Fruit fly (Drosophila melanogaster) whole organism, embryonic: ENCODE data around the gene yellow-g2.

Experiments
- Awh ChIP-seq: fragments of 200-800 bp; sonication (Bioruptor generic); IDR thresholded peaks from 2 replicates; pipeline ENCODE4, ENCODE4 v1.3.6; 2022; ENCODE audit warnings: missing biosample characterization, missing genetic modification characterization
- BtbVII ChIP-seq: fragments of 200-800 bp; sonication (Bioruptor generic); optimal IDR thresholded peaks from 3 replicates; lab custom pipeline; 2017; ENCODE audit warnings: missing biosample characterization, mild to moderate bottlenecking, missing genetic modification characterization
- C15 ChIP-seq: fragments of 200-800 bp; sonication (Bioruptor generic); IDR thresholded peaks from 3 replicates; pipeline ENCODE4 v1.3.6; 2022; ENCODE audit warnings: missing biosample characterization, missing genetic modification characterization
- CG10209 ChIP-seq: fragments of 200-800 bp; sonication (Bioruptor generic); optimal IDR thresholded peaks from 3 replicates; lab custom pipeline; 2017; ENCODE audit warnings: missing biosample characterization, mild to moderate bottlenecking, missing genetic modification characterization, missing genetic modification reagents
- CG10274 ChIP-seq: fragments of 200-800 bp; sonication (Bioruptor generic); optimal IDR thresholded peaks from 3 replicates; lab custom pipeline; 2017; ENCODE audit warnings: missing biosample characterization, mild to moderate bottlenecking, missing genetic modification characterization
- CG10979 ChIP-seq: fragments of 200-800 bp; sonication (Bioruptor generic); optimal IDR thresholded peaks from 2 replicates; lab custom pipeline; 2018; ENCODE audit warnings: missing biosample characterization, mild to moderate bottlenecking, missing genetic modification characterization, moderate library complexity
- CG11093 ChIP-seq: fragments of 200-800 bp; sonication (Bioruptor generic); IDR thresholded peaks from 3 replicates; pipeline ENCODE4 v1.3.6; 2022; ENCODE audit warnings: missing biosample characterization, missing genetic modification characterization
- CG11504 ChIP-seq: fragments of 200-800 bp; sonication (Bioruptor generic); optimal IDR thresholded peaks from 3 replicates; lab custom pipeline; 2019; ENCODE audit warnings: missing biosample characterization, mild to moderate bottlenecking, missing genetic modification characterization, moderate library complexity
- CG12236 ChIP-seq: fragments of 200-800 bp; sonication (Bioruptor generic); optimal IDR thresholded peaks from 2 replicates; lab custom pipeline; 2016; ENCODE audit warnings: missing biosample characterization, missing genetic modification characterization
- CG13624 ChIP-seq: fragments of 200-800 bp; sonication (Bioruptor generic); optimal IDR thresholded peaks from 2 replicates; lab custom pipeline; 2016; ENCODE audit warnings: missing biosample characterization, missing genetic modification characterization
- CG14667 ChIP-seq: fragments of 200-800 bp; sonication (Bioruptor generic); IDR thresholded peaks from 2 replicates; pipeline ENCODE4 v1.3.6; 2022; ENCODE audit warnings: missing biosample characterization, missing genetic modification characterization
- CG14860 ChIP-seq: fragments of 200-800 bp; sonication (Bioruptor generic); IDR thresholded peaks from 3 replicates; pipeline ENCODE4 v1.3.6; 2022; ENCODE audit warnings: missing biosample characterization, missing genetic modification characterization; ENCODE audit not compliant: partially characterized antibody
- CG16779 ChIP-seq: fragments of 200-800 bp; sonication (Bioruptor generic); IDR thresholded peaks from 2 replicates; pipeline ENCODE4 v1.3.6; 2022; ENCODE audit warnings: missing biosample characterization, missing genetic modification characterization
- CG17385 ChIP-seq: fragments of 200-800 bp; sonication (Bioruptor generic); optimal IDR thresholded peaks from 3 replicates; lab custom pipeline; 2018; ENCODE audit warnings: missing biosample characterization, mild to moderate bottlenecking, missing genetic modification characterization
- CG18476 ChIP-seq: fragments of 200-800 bp; sonication (Bioruptor generic); optimal IDR thresholded peaks from 2 replicates; lab custom pipeline; 2016; ENCODE audit warnings: missing biosample characterization, mild to moderate bottlenecking, missing genetic modification characterization
- CG3838 ChIP-seq: fragments of 200-800 bp; sonication (Bioruptor generic); optimal IDR thresholded peaks from 3 replicates; lab custom pipeline; 2016; ENCODE audit warnings: missing biosample characterization, missing genetic modification characterization
- CG43689 ChIP-seq: fragments of 200-800 bp; sonication (Bioruptor generic); IDR thresholded peaks from 2 replicates; pipeline ENCODE4 v1.3.6; 2022; ENCODE audit warnings: missing biosample characterization, missing genetic modification characterization
- CG5245 ChIP-seq: fragments of 200-800 bp; sonication (Bioruptor generic); optimal IDR thresholded peaks from 3 replicates; lab custom pipeline; 2016; ENCODE audit warnings: missing biosample characterization, missing genetic modification characterization
- CG5953 ChIP-seq: fragments of 200-800 bp; sonication (Bioruptor generic); IDR thresholded peaks from 2 replicates; pipeline ENCODE4 v1.3.6; 2022; ENCODE audit warnings: missing biosample characterization, missing genetic modification characterization
- CG6654 ChIP-seq: fragments of 200-800 bp; sonication (Bioruptor generic); optimal IDR thresholded peaks from 2 replicates; lab custom pipeline; 2017; ENCODE audit warnings: missing biosample characterization, mild to moderate bottlenecking, missing genetic modification characterization
- CG6765 ChIP-seq: fragments of 200-800 bp; sonication (Bioruptor generic); optimal IDR thresholded peaks from 3 replicates; lab custom pipeline; 2017; ENCODE audit warnings: missing biosample characterization, mild to moderate bottlenecking, missing genetic modification characterization
- CG7271 ChIP-seq: fragments of 200-800 bp; sonication (Bioruptor generic); optimal IDR thresholded peaks from 2 replicates; lab custom pipeline; 2018; ENCODE audit warnings: missing biosample characterization, mild to moderate bottlenecking, missing genetic modification characterization, moderate library complexity
- CG7786 ChIP-seq: fragments of 200-800 bp; sonication (Bioruptor generic); optimal IDR thresholded peaks from 2 replicates; lab custom pipeline; 2016; ENCODE audit warnings: missing biosample characterization, missing genetic modification characterization
- CG9215 ChIP-seq: fragments of 200-800 bp; sonication (Bioruptor generic); IDR thresholded peaks from 2 replicates; pipeline ENCODE4 v1.3.6; 2022; ENCODE audit warnings: missing biosample characterization, missing genetic modification characterization
- CG9932 ChIP-seq: fragments of 200-800 bp; sonication (Bioruptor generic); IDR thresholded peaks from 2 replicates; pipeline ENCODE4 v1.3.6; 2022; ENCODE audit warnings: missing biosample characterization, missing genetic modification characterization
- D19B ChIP-seq: fragments of 200-800 bp; sonication (Bioruptor generic); optimal IDR thresholded peaks from 2 replicates; lab custom pipeline; 2017; ENCODE audit warnings: missing biosample characterization, mild to moderate bottlenecking, missing genetic modification characterization
- E2f2 ChIP-seq: fragments of 200-800 bp; sonication (Bioruptor generic); IDR thresholded peaks from 2 replicates; pipeline ENCODE4 v1.3.6; 2022; ENCODE audit warnings: missing biosample characterization, missing genetic modification characterization
- ERR ChIP-seq: fragments of 200-800 bp; sonication (Bioruptor generic); optimal IDR thresholded peaks from 2 replicates; lab custom pipeline; 2016; ENCODE audit warnings: missing biosample characterization, missing genetic modification characterization
- Elba2 ChIP-seq: fragments of 200-800 bp; sonication (Bioruptor generic); optimal IDR thresholded peaks from 3 replicates; lab custom pipeline; 2016; ENCODE audit warnings: missing biosample characterization, missing genetic modification characterization
- Fer2 ChIP-seq: fragments of 200-800 bp; sonication (Bioruptor generic); optimal IDR thresholded peaks from 2 replicates; lab custom pipeline; 2018; ENCODE audit warnings: missing biosample characterization, mild to moderate bottlenecking, missing genetic modification characterization, moderate library complexity
- Hey ChIP-seq: fragments of 200-800 bp; sonication (Bioruptor generic); optimal IDR thresholded peaks from 3 replicates; lab custom pipeline; 2018; ENCODE audit warnings: missing biosample characterization, mild to moderate bottlenecking, missing genetic modification characterization
- Kr ChIP-seq: fragments of 200-800 bp; sonication (Bioruptor generic); optimal IDR thresholded peaks from 2 replicates; lab custom pipeline; 2017; ENCODE audit warnings: missing biosample characterization, mild to moderate bottlenecking, missing genetic modification characterization
- Myb ChIP-seq: fragments of 200-800 bp; sonication (Bioruptor generic); optimal IDR thresholded peaks from 2 replicates; lab custom pipeline; 2016; ENCODE audit warnings: missing biosample characterization, missing genetic modification characterization
- NC2β ChIP-seq: fragments of 200-800 bp; sonication (Bioruptor generic); optimal IDR thresholded peaks from 2 replicates; lab custom pipeline; 2016; ENCODE audit warnings: missing biosample characterization, missing genetic modification characterization
- Pdp1 ChIP-seq, 2 experiments: fragments of 200-800 bp; sonication (Bioruptor generic); optimal IDR thresholded peaks; 3 replicates each; lab custom pipeline; 2016; ENCODE audit warnings: missing biosample characterization in 2 of 2, missing genetic modification characterization in 2 of 2, mild to moderate bottlenecking in 1 of 2, moderate library complexity in 1 of 2
- Sox100B ChIP-seq: fragments of 200-800 bp; sonication (Bioruptor generic); optimal IDR thresholded peaks from 3 replicates; lab custom pipeline; 2018; ENCODE audit warnings: missing biosample characterization, mild to moderate bottlenecking, missing genetic modification characterization
- ash1 ChIP-seq: fragments of 200-800 bp; sonication (Bioruptor generic); optimal IDR thresholded peaks from 2 replicates; lab custom pipeline; 2018; ENCODE audit warnings: missing biosample characterization, mild to moderate bottlenecking, missing genetic modification characterization
- ato ChIP-seq: fragments of 200-800 bp; sonication (Bioruptor generic); IDR thresholded peaks from 2 replicates; pipeline ENCODE4 v1.3.6; 2022; ENCODE audit warnings: missing biosample characterization, missing genetic modification characterization; ENCODE audit not compliant: partially characterized antibody
- cad ChIP-seq: fragments of >200 bp; optimal IDR thresholded peaks from 2 replicates; lab custom pipeline; 2017; ENCODE audit warnings: missing biosample characterization, missing genetic modification characterization
- chn ChIP-seq: fragments of 200-800 bp; sonication (Bioruptor generic); optimal IDR thresholded peaks from 2 replicates; lab custom pipeline; 2016; ENCODE audit warnings: missing biosample characterization, missing genetic modification characterization
- dimm ChIP-seq: fragments of 200-800 bp; sonication (Bioruptor generic); IDR thresholded peaks from 2 replicates; pipeline ENCODE4 v1.3.6; 2022; ENCODE audit warnings: missing biosample characterization, missing genetic modification characterization
- disco-r ChIP-seq: fragments of 200-800 bp; sonication (Bioruptor generic); optimal IDR thresholded peaks from 2 replicates; lab custom pipeline; 2016; ENCODE audit warnings: missing biosample characterization, missing genetic modification characterization
- ind ChIP-seq: fragments of 200-800 bp; sonication (Bioruptor generic); optimal IDR thresholded peaks from 3 replicates; lab custom pipeline; 2016; ENCODE audit warnings: missing biosample characterization, missing genetic modification characterization
- odd ChIP-seq: fragments of 200-800 bp; sonication (Bioruptor generic); optimal IDR thresholded peaks from 2 replicates; lab custom pipeline; 2017; ENCODE audit warnings: missing biosample characterization, mild to moderate bottlenecking, missing genetic modification characterization
- pros ChIP-seq: fragments of 200-800 bp; sonication (Bioruptor generic); optimal IDR thresholded peaks from 3 replicates; lab custom pipeline; 2019; ENCODE audit warnings: missing biosample characterization, mild to moderate bottlenecking, missing genetic modification characterization, moderate library complexity
- schlank ChIP-seq: fragments of 200-800 bp; sonication (Bioruptor generic); optimal IDR thresholded peaks from 2 replicates; lab custom pipeline; 2018; ENCODE audit warnings: missing biosample characterization, mild to moderate bottlenecking, missing genetic modification characterization
- sob ChIP-seq: fragments of 200-800 bp; sonication (Bioruptor generic); IDR thresholded peaks from 2 replicates; pipeline ENCODE4 v1.3.6; 2022; ENCODE audit warnings: missing biosample characterization, missing genetic modification characterization
- tll ChIP-seq, 2 experiments: fragments of 200-800 bp in 1 of 2; fragments of >200 bp in 1 of 2; sonication (Bioruptor generic) in 1 of 2; optimal IDR thresholded peaks; 2 replicates each; lab custom pipeline; 2017 to 2019; ENCODE audit warnings: missing biosample characterization in 2 of 2, missing genetic modification characterization in 2 of 2, mild to moderate bottlenecking in 1 of 2, moderate library complexity in 1 of 2
- trh ChIP-seq: fragments of 200-800 bp; sonication (Bioruptor generic); optimal IDR thresholded peaks from 2 replicates; lab custom pipeline; 2016; ENCODE audit warnings: missing biosample characterization, missing genetic modification characterization
- vnd ChIP-seq: fragments of 200-800 bp; sonication (Bioruptor generic); IDR thresholded peaks from 3 replicates; pipeline ENCODE4 v1.3.6; 2022; ENCODE audit warnings: missing biosample characterization, missing genetic modification characterization; ENCODE audit not compliant: partially characterized antibody
- wdn ChIP-seq: fragments of 200-800 bp; sonication (Bioruptor generic); IDR thresholded peaks from 2 replicates; pipeline ENCODE4 v1.3.6; 2022; ENCODE audit warnings: missing biosample characterization, missing genetic modification characterization

yellow-g2 gene

DNA sequence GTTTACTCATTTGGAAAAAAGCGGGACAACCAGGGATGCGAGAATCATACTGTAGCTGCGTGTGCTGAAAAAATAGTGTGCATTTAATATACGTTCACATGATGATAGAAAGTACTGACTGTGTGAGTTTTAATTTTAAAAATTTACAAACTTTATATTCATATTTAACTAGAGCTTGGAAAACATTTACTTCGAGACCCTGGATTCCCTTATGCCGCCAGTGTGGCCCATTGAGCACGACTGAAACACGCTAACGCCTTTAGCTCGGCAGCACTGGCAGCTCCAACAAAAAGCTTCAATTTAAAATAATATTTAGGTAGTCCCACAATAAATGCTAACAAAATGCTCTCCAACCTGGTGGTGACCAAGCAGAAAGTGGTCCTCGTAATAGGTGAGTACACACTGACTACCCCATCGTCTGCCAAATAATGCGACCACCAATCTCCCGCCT is 18.9 kb upstream of the yellow-g2 start, which contains the start of the genes CG1275 and Elp5 (continued):
- peak; percentile 95 for TF ChIP-seq disco-r (GFP tag; lab: Kevin White, UChicago)
- TF ChIP-seq ERR, result peak; percentile 94
- peak; percentile 98 for TF ChIP-seq CG9215 (GFP tag; lab: Robert Waterston, UW)
- TF ChIP-seq CG12236, result peak; percentile 90
- TF ChIP-seq sob (GFP tag; lab: Robert Waterston, UW), result peak; percentile 99
- TF ChIP-seq Myb, result peak; percentile 85
- peak; percentile 95 for TF ChIP-seq odd (GFP tag; lab: Kevin White, UChicago)
- peak; percentile 98 for TF ChIP-seq Pdp1 (GFP tag; optimal IDR thresholded peaks at IDR 0.05; lab: Kevin White, UChicago)
- TF ChIP-seq CG6765 (GFP tag; lab: Kevin White, UChicago), result peak; percentile 94
- peak; percentile 98 for TF ChIP-seq CG43689 (GFP tag; lab: Robert Waterston, UW)
- TF ChIP-seq Awh (GFP tag; lab: Robert Waterston, UW), result peak; percentile 100
- TF ChIP-seq pros (GFP tag; lab: Kevin White, UChicago), result peak; percentile 40
- peak; percentile 84 for TF ChIP-seq Elba2 (GFP tag; lab: Kevin White, UChicago)
- TF ChIP-seq Fer2 (tag; lab: Kevin White, UChicago), result peak; percentile 98
- peak; percentile 84 for TF ChIP-seq CG6654 (GFP tag; lab: Kevin White, UChicago)
- TF ChIP-seq CG14667 (GFP tag; lab: Robert Waterston, UW), result peak; percentile 99
- peak; percentile 93 for TF ChIP-seq E2f2 (GFP tag; lab: Robert Waterston, UW)
- TF ChIP-seq tll (GFP tag; optimal IDR thresholded peaks at IDR 0.05; lab: Kevin White, UChicago), result peak in 1 of 2 experiments; percentile 31
- TF ChIP-seq ind (GFP tag; lab: Kevin White, UChicago), result peak; percentile 95
- peak; percentile 94 for TF ChIP-seq CG10979 (tag; lab: Kevin White, UChicago)
- peak; percentile 95 for TF ChIP-seq D19B
- TF ChIP-seq NC2β (GFP tag; lab: Kevin White, UChicago), result peak; percentile 94
- peak; percentile 99 for TF ChIP-seq wdn (GFP tag; lab: Robert Waterston, UW)
- peak; percentile 97 for TF ChIP-seq CG7786 (GFP tag; lab: Kevin White, UChicago)
- peak; percentile 98 for TF ChIP-seq chn
- no peak for TF ChIP-seq vnd (GFP tag; lab: Robert Waterston, UW)
- peak; percentile 97 for TF ChIP-seq CG13624 (GFP tag; lab: Kevin White, UChicago)
- peak; percentile 98 for TF ChIP-seq schlank (tag; lab: Kevin White, UChicago)
- TF ChIP-seq CG11093 (GFP tag; lab: Robert Waterston, UW), result peak; percentile 99
- peak; percentile 91 for TF ChIP-seq Sox100B
- TF ChIP-seq Kr (GFP tag; lab: Kevin White, UChicago), result peak; percentile 45
- peak; percentile 99 for TF ChIP-seq C15
- TF ChIP-seq CG14860 (GFP tag; lab: Robert Waterston, UW), result no peak
- peak; percentile 95 for TF ChIP-seq CG18476
- peak; percentile 96 for TF ChIP-seq CG17385
- TF ChIP-seq trh (GFP tag; lab: Kevin White, UChicago), result peak; percentile 96
- TF ChIP-seq ash1, result peak; percentile 80
- TF ChIP-seq CG5245 (GFP tag; lab: Kevin White, UChicago), result peak; percentile 94
- peak; percentile 92 for TF ChIP-seq CG3838 (GFP tag; lab: Kevin White, UChicago)
- peak; percentile 89 for TF ChIP-seq Hey
- TF ChIP-seq CG10209, result peak; percentile 98
- no peak for TF ChIP-seq cad (GFP tag; lab: Kevin White, UChicago)
- peak; percentile 96 for TF ChIP-seq CG11504 (tag; lab: Kevin White, UChicago)
- TF ChIP-seq CG16779 (GFP tag; lab: Robert Waterston, UW), result peak; percentile 99
- TF ChIP-seq CG9932, result peak; percentile 99
- peak; percentile 92 for TF ChIP-seq BtbVII (GFP tag; lab: Kevin White, UChicago)
- TF ChIP-seq CG5953 (GFP tag; lab: Robert Waterston, UW), result peak; percentile 99
- peak; percentile 99 for TF ChIP-seq dimm (GFP tag; lab: Robert Waterston, UW)
- peak; percentile 79 for TF ChIP-seq CG10274 (GFP tag; lab: Kevin White, UChicago)
- peak; percentile 96 for TF ChIP-seq CG7271
- TF ChIP-seq ato (GFP tag; lab: Robert Waterston, UW), result 0 out of 2 replicates have a peak, but pooled peaks have one; percentile 6
